In the genomic region with DNA sequence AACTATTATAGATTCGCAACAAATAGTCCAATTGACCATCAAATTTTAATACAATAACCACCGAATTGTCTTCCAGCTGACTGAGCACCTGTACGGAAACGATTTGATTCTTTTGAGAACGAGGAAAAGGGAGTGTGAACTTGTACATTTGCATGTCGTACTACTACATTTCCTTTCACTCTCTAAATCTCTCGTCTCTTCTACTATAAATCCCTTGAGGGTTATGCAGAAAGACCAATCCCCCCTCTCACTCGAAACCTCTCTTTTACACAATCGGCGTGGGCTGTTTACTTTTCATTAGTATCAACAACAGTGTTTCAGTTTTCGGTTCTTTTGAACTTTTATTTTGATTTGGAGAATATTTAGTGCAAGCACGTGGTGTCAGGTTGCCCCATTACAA, we compare ENCODE assay signal across 3 worm cellular contexts.
TF ChIP-seq lines count a peak whose summit lies in the region.

No protein-coding gene starts in this region.

TF ChIP-seq in whole organism, L1 larva, 84 proteins besides CTCF, POLR2A, EP300 and RAD21:
- no peak for TF ChIP-seq ztf-4 (tag; optimal IDR thresholded peaks at IDR 0.05; lab: Kevin White, UChicago)
- TF ChIP-seq grh-1 (GFP tag; IDR thresholded peaks at IDR 0.05; lab: Robert Waterston, UW) = no peak
- peak; percentile 29 for TF ChIP-seq lin-14 (GFP tag; optimal IDR thresholded peaks at IDR 0.05; lab: Kevin White, UChicago)
- no peak for TF ChIP-seq efl-1 (optimal IDR thresholded peaks at IDR 0.05; lab: Kevin White, UChicago)
- TF ChIP-seq efl-1 (GFP tag; optimal IDR thresholded peaks at IDR 0.05 in 1 of 2; lab: Kevin White, UChicago) = peak in 1 of 2 experiments; percentile 76
- TF ChIP-seq snpc-4 (tag; optimal IDR thresholded peaks at IDR 0.05; lab: Kevin White, UChicago) = no peak
- TF ChIP-seq zip-4 (GFP tag; optimal IDR thresholded peaks at IDR 0.05; lab: Kevin White, UChicago) = no peak
- TF ChIP-seq aha-1 (tag; optimal IDR thresholded peaks at IDR 0.05; lab: Kevin White, UChicago) = no peak

TF ChIP-seq in whole organism, late embryonic, 69 proteins besides CTCF, POLR2A, EP300 and RAD21:
- no peak for TF ChIP-seq pax-1 (tag; optimal IDR thresholded peaks at IDR 0.05; lab: Kevin White, UChicago)
- no peak for TF ChIP-seq pag-3 (tag; optimal IDR thresholded peaks at IDR 0.05; lab: Kevin White, UChicago; ENCODE audit: borderline replicate concordance)
- TF ChIP-seq nfya-1 (tag; optimal IDR thresholded peaks at IDR 0.05; lab: Kevin White, UChicago) = peak; percentile 14
- no peak for TF ChIP-seq ceh-14 (tag; optimal IDR thresholded peaks at IDR 0.05; lab: Kevin White, UChicago)

TF ChIP-seq in whole organism, mixed stage, embryonic, 35 proteins besides CTCF, POLR2A, EP300 and RAD21:
- TF ChIP-seq pha-4 (tag; optimal IDR thresholded peaks at IDR 0.05; lab: Kevin White, UChicago) = peak; percentile 32
- peak; percentile 53 for TF ChIP-seq ces-1 (GFP tag; optimal IDR thresholded peaks at IDR 0.05; lab: Kevin White, UChicago)
- TF ChIP-seq sptf-1 (tag; optimal IDR thresholded peaks at IDR 0.05; lab: Kevin White, UChicago) = no peak
- TF ChIP-seq nhr-12 (tag; optimal IDR thresholded peaks at IDR 0.05; lab: Kevin White, UChicago) = no peak
- TF ChIP-seq nhr-76 (tag; optimal IDR thresholded peaks at IDR 0.05; lab: Kevin White, UChicago) = no peak
TF ChIP-seq in whole organism, mixed stage, embryonic: peak in this region for 2.
